Worm (Caenorhabditis elegans) whole organism, L4 larva: Measurements from ENCODE around the gene add-2.

Experiments used
- F10B5.3 ChIP-seq: sonication (generic microtip); optimal IDR thresholded peaks from 2 replicates; lab custom pipeline; 2016; ENCODE audit warnings: mild to moderate bottlenecking, missing genetic modification characterization, missing compliant biosample characterization
- F44E2.7 ChIP-seq: fragments of 200-800 bp; sonication (Bioruptor generic); IDR thresholded peaks from 2 replicates; pipeline ENCODE4 v2.1.2; 2022; ENCODE audit warnings: missing genetic modification characterization, missing compliant biosample characterization
- aha-1 ChIP-seq: fragments of 150-350 bp; peaks from one replicate; lab custom pipeline; 2014; ENCODE audit warnings: missing biosample characterization, missing genetic modification characterization
- ama-1 ChIP-seq: fragments of 150-350 bp; optimal IDR thresholded peaks from 2 replicates; lab custom pipeline; 2014; ENCODE audit warnings: inconsistent platforms, mixed read lengths
- ceh-32 ChIP-seq: sonication (generic microtip); optimal IDR thresholded peaks from 2 replicates; lab custom pipeline; 2016; ENCODE audit warnings: mild to moderate bottlenecking, missing genetic modification characterization, missing compliant biosample characterization; ENCODE audit not compliant: poor library complexity
- ceh-82 ChIP-seq: sonication (generic microtip); optimal IDR thresholded peaks from 2 replicates; lab custom pipeline; 2017; ENCODE audit warnings: missing biosample characterization, missing genetic modification characterization
- ces-1 ChIP-seq: fragments of 150-350 bp; sonication (generic microtip); optimal IDR thresholded peaks from 4 replicates; lab custom pipeline; 2014; ENCODE audit warnings: missing biosample characterization, missing genetic modification reagents, missing genetic modification characterization
- egl-27 ChIP-seq: sonication (generic microtip); optimal IDR thresholded peaks from 3 replicates; lab custom pipeline; 2017; ENCODE audit warnings: missing biosample characterization, missing genetic modification reagents, missing genetic modification characterization
- lin-38 ChIP-seq: fragments of 200-800 bp; sonication (Bioruptor generic); IDR thresholded peaks from 2 replicates; pipeline ENCODE4 v1.3.6; 2022; ENCODE audit warnings: missing genetic modification reagents, missing genetic modification characterization, missing compliant biosample characterization
- nhr-237 ChIP-seq: sonication (generic microtip); optimal IDR thresholded peaks from 2 replicates; lab custom pipeline; 2017; ENCODE audit warnings: missing biosample characterization, missing genetic modification characterization
- nhr-25 ChIP-seq: sonication (generic microtip); optimal IDR thresholded peaks from 2 replicates; lab custom pipeline; 2017; ENCODE audit warnings: missing genetic modification characterization, mild to moderate bottlenecking, missing compliant biosample characterization, antibody characterized with exemption, moderate library complexity, borderline replicate concordance; ENCODE audit not compliant: insufficient read depth
- unc-62 ChIP-seq, 3 experiments: fragments of 150-350 bp in 1 of 3; sonication (generic microtip); optimal IDR thresholded peaks in 2 of 3; peaks in 1 of 3; 1 replicate in 1 of 3; 2 replicates in 2 of 3; lab custom pipeline; 2014 to 2017; ENCODE audit warnings: missing biosample characterization in 3 of 3, missing genetic modification characterization in 3 of 3, missing genetic modification reagents in 3 of 3, missing genotype in 1 of 3
- zag-1 ChIP-seq: fragments of 150-350 bp; optimal IDR thresholded peaks from 2 replicates; lab custom pipeline; 2014; ENCODE audit warnings: missing biosample characterization, missing genetic modification characterization

ce11 chrV:12059719-12060118 lies 46.5 kb upstream of the add-2 start, which contains the start of gene R07B7.2:
- TF ChIP-seq F44E2.7 (GFP tag; lab: Robert Waterston, UW) (no peak), aha-1 (tag; lab: Kevin White, UChicago) (no peak), ceh-82 (tag; lab: Kevin White, UChicago) (no peak), ama-1 (lab: Kevin White, UChicago) (no peak), ceh-32 (tag; lab: Kevin White, UChicago) (no peak), egl-27 (tag; lab: Kevin White, UChicago) (no peak), nhr-25 (no peak), nhr-237 (tag; lab: Kevin White, UChicago) (no peak), unc-62 (GFP tag; optimal IDR thresholded peaks at IDR 0.05 in 1 of 2; lab: Kevin White, UChicago) (no peak), unc-62 (tag; optimal IDR thresholded peaks at IDR 0.05; lab: Kevin White, UChicago) (no peak), lin-38 (GFP tag; lab: Robert Waterston, UW) (no peak), zag-1 (tag; lab: Kevin White, UChicago) (no peak), ces-1 (GFP tag; lab: Kevin White, UChicago) (no peak), F10B5.3 (tag; lab: Kevin White, UChicago) (no peak)
